Worm (Caenorhabditis elegans): Measurements from ENCODE around the gene Y97E10AR.1.

Y97E10AR.1 gene

DNA sequence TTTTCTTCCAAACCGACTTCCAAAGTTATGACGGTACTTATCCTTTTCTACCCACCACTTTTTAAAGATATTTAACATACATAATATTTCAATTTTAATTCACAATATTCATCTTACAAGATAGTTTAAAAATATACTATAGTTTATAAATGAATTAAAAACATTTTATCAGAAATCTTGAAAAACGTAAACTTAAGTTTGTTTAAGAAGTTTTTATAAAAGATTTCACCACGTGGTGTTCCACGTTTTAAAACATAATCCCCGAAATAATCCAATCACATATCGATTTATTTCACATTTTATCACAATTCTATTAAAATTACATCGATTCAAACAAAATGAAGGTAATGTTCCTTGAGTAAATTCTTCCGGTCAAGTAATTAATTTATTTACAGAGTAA lies 45.4 kb downstream of the Y97E10AR.1 start, which contains the start of gene ZC513.3:
TSS of gene ZC513.3 (plus strand) at position 301 of the 400 bp plus-strand sequence.
- TF ChIP-seq daf-8 (GFP tag; IDR thresholded peaks at IDR 0.05) (no peak), duxl-1 (tag; optimal IDR thresholded peaks at IDR 0.05; ENCODE audit: poor library complexity) (no peak), zip-11 (GFP tag; IDR thresholded peaks at IDR 0.05) (no peak), ctbp-1 (GFP tag; IDR thresholded peaks at IDR 0.05) (no peak), F26F4.8 (GFP tag; conservative IDR thresholded peaks at IDR 0.05) (no peak), nhr-25 (tag; optimal IDR thresholded peaks at IDR 0.05; ENCODE audit: borderline replicate concordance, insufficient read depth) (no peak), mdl-1 (tag; optimal IDR thresholded peaks at IDR 0.05) (no peak), unc-130 (GFP tag; optimal IDR thresholded peaks at IDR 0.05) (no peak), jun-1 (tag; optimal IDR thresholded peaks at IDR 0.05) (no peak), unc-39 (tag; optimal IDR thresholded peaks at IDR 0.05) (no peak), hlh-11 (tag; optimal IDR thresholded peaks at IDR 0.05) (no peak), nhr-41 (GFP tag; IDR thresholded peaks at IDR 0.05) (no peak), nhr-102 (tag; optimal IDR thresholded peaks at IDR 0.05) (no peak), aha-1 (tag) (no peak), lim-7 (GFP tag; IDR thresholded peaks at IDR 0.05) (no peak)

ce11 chrV:8050059-8050677 lies 48.9 kb downstream of the Y97E10AR.1 start:
- TF ChIP-seq nhr-6 (tag; optimal IDR thresholded peaks at IDR 0.05) (no peak), F44E2.7 (GFP tag; IDR thresholded peaks at IDR 0.05) (no peak), zfp-2 (tag; optimal IDR thresholded peaks at IDR 0.05) (no peak), rbr-2 (tag; optimal IDR thresholded peaks at IDR 0.05) (no peak), ztf-7 (tag; optimal IDR thresholded peaks at IDR 0.05) (no peak), aha-1 (tag) (peak; percentile 30), set-16 (GFP tag; IDR thresholded peaks at IDR 0.05) (peak; percentile 96), hmg-1.1 (GFP tag; IDR thresholded peaks at IDR 0.05) (no peak)

ce11 chrV:8050811-8051210 lies 49.5 kb downstream of the Y97E10AR.1 start, which contains the start of gene col-43:
Gene col-43, minus strand, starts transcription at chrV:8050911.
- TF ChIP-seq nhr-77 (tag; optimal IDR thresholded peaks at IDR 0.05) (no peak), ama-1 (optimal IDR thresholded peaks at IDR 0.05) (no peak), saeg-2 (GFP tag; IDR thresholded peaks at IDR 0.05) (no peak), pqm-1 (tag; optimal IDR thresholded peaks at IDR 0.05) (no peak), unc-39 (tag; optimal IDR thresholded peaks at IDR 0.05) (no peak)

ce11 chrV:8051851-8052250 lies 50.6 kb downstream of the Y97E10AR.1 start, which contains the start of gene sth-1:
Gene sth-1, plus strand, starts transcription at chrV:8052151.
- TF ChIP-seq ceh-20 (GFP tag; IDR thresholded peaks at IDR 0.05), result no peak
- no peak for TF ChIP-seq D1046.2 (GFP tag; IDR thresholded peaks at IDR 0.05)
- TF ChIP-seq dve-1 (tag; optimal IDR thresholded peaks at IDR 0.05; ENCODE audit: insufficient read depth), result peak; percentile 42
- no peak for TF ChIP-seq mxl-3 (GFP tag; optimal IDR thresholded peaks at IDR 0.05)
- no peak for TF ChIP-seq ceh-62 (tag; optimal IDR thresholded peaks at IDR 0.05)
- TF ChIP-seq unc-39 (tag; optimal IDR thresholded peaks at IDR 0.05), result no peak

DNA sequence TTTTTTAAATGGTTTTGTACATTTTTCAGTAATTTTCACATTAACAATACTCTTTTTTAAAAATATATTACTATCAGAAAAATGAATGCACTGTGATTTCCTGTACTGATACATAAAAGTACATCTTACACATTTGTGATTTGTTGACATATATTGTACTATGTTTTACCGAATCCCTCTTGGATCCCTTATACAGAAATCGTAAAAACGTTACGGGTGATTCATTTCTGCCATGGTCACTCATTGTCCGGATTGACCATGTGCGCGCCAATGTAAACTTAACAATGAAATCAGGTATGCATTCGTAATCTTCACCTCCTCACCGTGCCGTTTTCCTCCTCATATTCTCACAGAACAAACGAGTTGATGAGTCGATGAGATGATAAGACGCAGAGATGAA lies 52.9 kb downstream of the Y97E10AR.1 start, which contains the start of gene ZC513.2:
TSS of gene ZC513.2 (plus strand) at position 301 of the 400 bp plus-strand sequence.
- TF ChIP-seq jun-1 (tag; optimal IDR thresholded peaks at IDR 0.05), result peak; percentile 11
- peak; percentile 28 for TF ChIP-seq aha-1 (tag)
- TF ChIP-seq ctbp-1 (GFP tag; IDR thresholded peaks at IDR 0.05), result no peak
